Worm (Caenorhabditis elegans): ENCODE results near the gene W07G1.7.

W07G1.7 gene

DNA sequence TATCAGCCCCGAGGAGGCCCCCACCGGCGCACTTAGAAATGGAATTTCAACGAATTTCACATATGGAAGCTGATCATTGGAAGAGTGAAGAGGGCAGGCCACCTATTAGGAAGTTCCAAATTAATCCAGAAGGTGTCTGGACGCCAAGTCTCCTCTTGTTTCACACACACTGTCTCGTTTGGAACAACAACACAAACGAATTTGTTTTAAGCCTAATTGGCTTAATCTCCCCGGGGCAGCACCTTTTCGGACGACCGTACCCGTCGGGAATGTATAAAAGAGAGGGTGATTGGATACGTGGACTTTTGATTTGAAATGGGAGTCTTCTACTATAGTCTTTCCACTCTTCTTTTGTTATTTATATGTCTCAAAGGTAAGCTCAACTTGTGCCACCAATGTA is 50.1 kb downstream of the W07G1.7 start, which contains the start of gene mltn-3:
TSS of gene mltn-3 (plus strand) at position 301 of the 400 bp plus-strand sequence.
- TF ChIP-seq nhr-28 (tag; optimal IDR thresholded peaks at IDR 0.05) (no peak), lsy-12 (tag; optimal IDR thresholded peaks at IDR 0.05) (no peak), mdl-1 (tag; optimal IDR thresholded peaks at IDR 0.05) (no peak), daf-12 (tag; optimal IDR thresholded peaks at IDR 0.05) (no peak), nhr-237 (tag; optimal IDR thresholded peaks at IDR 0.05) (no peak)
